Fruit fly (Drosophila melanogaster): Measurements from ENCODE around the gene Hpf1.
A peak's percentile ranks its signal among the peaks of the same experiment; 100 is the strongest.

Hpf1 gene

DNA sequence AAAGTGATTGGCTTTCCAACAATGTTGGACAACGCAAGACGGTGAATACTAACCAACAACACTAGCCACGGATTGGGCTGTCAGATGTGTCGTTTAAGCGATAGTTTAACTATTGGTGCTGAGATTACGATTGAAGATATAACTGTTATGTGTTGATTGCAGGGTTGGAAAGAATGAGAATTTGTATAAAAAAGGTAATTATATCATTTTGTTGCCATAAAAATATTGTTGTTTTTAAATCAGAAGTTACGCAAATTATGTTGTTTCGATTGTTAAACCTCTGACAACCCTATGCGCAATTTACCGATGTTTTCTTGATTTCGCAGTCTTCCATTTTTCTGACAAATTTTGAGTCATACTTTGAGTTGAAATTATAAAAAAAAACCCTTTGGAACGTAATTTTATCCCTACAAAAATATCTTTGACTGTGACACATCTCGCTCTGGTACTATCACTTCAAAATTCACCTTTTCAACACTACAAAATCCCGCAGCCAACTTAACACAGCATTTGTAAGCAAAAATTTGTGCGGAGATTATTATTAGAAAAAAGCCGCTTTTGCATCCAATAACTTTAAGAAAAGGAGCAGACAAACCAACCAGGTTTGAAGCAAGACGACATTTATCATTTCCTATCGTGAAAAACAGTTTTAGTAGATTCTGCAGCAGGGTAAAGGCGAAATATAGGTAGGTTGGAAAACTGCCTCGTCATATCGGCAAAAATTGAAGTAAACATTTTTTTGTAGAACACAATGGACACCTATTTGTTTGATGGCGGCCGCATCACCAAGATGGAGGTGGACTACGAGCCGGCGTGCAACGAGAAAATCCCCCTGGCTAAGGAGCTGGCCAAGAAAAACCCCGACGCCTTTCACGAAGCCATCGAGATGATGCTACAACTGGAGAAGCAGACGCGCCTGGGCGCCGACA lies 2.4 kb upstream of the Hpf1 start, which contains the start of the genes Hat1 and Rpn5 (continued):
- TF ChIP-seq kah (GFP tag; optimal IDR thresholded peaks at IDR 0.05) (no peak), ash1 (GFP tag; optimal IDR thresholded peaks at IDR 0.05) (no peak), tna (GFP tag; IDR thresholded peaks at IDR 0.05; ENCODE audit: partially characterized antibody) (peak; percentile 17; the same call in 1 of the 2 replicates), crol (GFP tag; IDR thresholded peaks at IDR 0.05) (no peak), HLH54F (GFP tag; optimal IDR thresholded peaks at IDR 0.05) (peak; percentile 94), Fer2 (tag; optimal IDR thresholded peaks at IDR 0.05) (peak; percentile 47), Lhr (GFP tag; optimal IDR thresholded peaks at IDR 0.05) (peak; percentile 72), CG3065 (GFP tag; optimal IDR thresholded peaks at IDR 0.05) (peak; percentile 51), MESR4 (GFP tag; optimal IDR thresholded peaks at IDR 0.05) (peak; percentile 35), fu2 (GFP tag; optimal IDR thresholded peaks at IDR 0.05) (peak; percentile 93), CG7556 (GFP tag; optimal IDR thresholded peaks at IDR 0.05) (peak; percentile 85), bab2 (GFP tag; optimal IDR thresholded peaks at IDR 0.05) (peak; percentile 91), CTCF (GFP tag; optimal IDR thresholded peaks at IDR 0.05) (peak; percentile 2), CG7928 (GFP tag; optimal IDR thresholded peaks at IDR 0.05) (peak; percentile 45), ato (GFP tag; IDR thresholded peaks at IDR 0.05; ENCODE audit: partially characterized antibody) (0 out of 2 replicates have a peak, but pooled peaks have one; percentile 13), caup (GFP tag; optimal IDR thresholded peaks at IDR 0.05; ENCODE audit: severe bottlenecking) (peak; percentile 78), zfh2 (GFP tag; optimal IDR thresholded peaks at IDR 0.05) (peak; percentile 96), Usf (GFP tag; optimal IDR thresholded peaks at IDR 0.05) (peak; percentile 66), CG2116 (GFP tag; optimal IDR thresholded peaks at IDR 0.05) (peak; percentile 75), Elba2 (GFP tag; optimal IDR thresholded peaks at IDR 0.05) (peak; percentile 64), CG9215 (GFP tag; IDR thresholded peaks at IDR 0.05) (peak; percentile 79), CG10979 (tag; optimal IDR thresholded peaks at IDR 0.05) (peak; percentile 79), p53 (GFP tag; optimal IDR thresholded peaks at IDR 0.05) (peak; percentile 73), CG12236 (GFP tag; optimal IDR thresholded peaks at IDR 0.05) (peak; percentile 69), lilli (GFP tag; optimal IDR thresholded peaks at IDR 0.05) (peak; percentile 92), Adf1 (GFP tag; IDR thresholded peaks at IDR 0.05) (no peak; the same call in 1 of the 2 replicates), grn (GFP tag; optimal IDR thresholded peaks at IDR 0.05) (peak; percentile 70), CG17912 (GFP tag; optimal IDR thresholded peaks at IDR 0.05) (no peak), cas (GFP tag; IDR thresholded peaks at IDR 0.05) (0 out of 2 replicates have a peak, but pooled peaks have one; percentile 21), NfI (GFP tag; optimal IDR thresholded peaks at IDR 0.05) (peak; percentile 65), Gug (GFP tag; IDR thresholded peaks at IDR 0.05) (peak; percentile 61; the same call in 3 of the 4 replicates), Rx (GFP tag; IDR thresholded peaks at IDR 0.05) (no peak; the same call in 1 of the 2 replicates), Myb (GFP tag; optimal IDR thresholded peaks at IDR 0.05) (peak; percentile 78), Hr78 (GFP tag; optimal IDR thresholded peaks at IDR 0.05) (no peak), Bdp1 (GFP tag; optimal IDR thresholded peaks at IDR 0.05) (peak; percentile 83), pzg (GFP tag; optimal IDR thresholded peaks at IDR 0.05) (peak; percentile 58), sna (GFP tag; IDR thresholded peaks at IDR 0.05; ENCODE audit: partially characterized antibody) (peak; percentile 77), jumu (GFP tag; optimal IDR thresholded peaks at IDR 0.05) (peak; percentile 87), Sox100B (GFP tag; optimal IDR thresholded peaks at IDR 0.05) (peak; percentile 80), CG6813 (GFP tag; optimal IDR thresholded peaks at IDR 0.05) (no peak), CG30431 (GFP tag; optimal IDR thresholded peaks at IDR 0.05) (peak; percentile 67), Antp (GFP tag; optimal IDR thresholded peaks at IDR 0.05) (peak; percentile 91), seq (GFP tag; IDR thresholded peaks at IDR 0.05) (peak; percentile 44; the same call in 1 of the 2 replicates), CG11696 (GFP tag; IDR thresholded peaks at IDR 0.05) (no peak), maf-S (GFP tag; optimal IDR thresholded peaks at IDR 0.05) (peak; percentile 88), NC2β (GFP tag; optimal IDR thresholded peaks at IDR 0.05) (peak; percentile 79), CG2120 (GFP tag; optimal IDR thresholded peaks at IDR 0.05) (peak; percentile 96), cwo (GFP tag; optimal IDR thresholded peaks at IDR 0.05) (peak; percentile 62)

All from whole organism, embryonic.